Fruit fly (Drosophila melanogaster) whole organism, embryonic: ENCODE data around the gene mats.

Source experiments
- Blimp-1 ChIP-seq: fragments of 200-800 bp; sonication (Bioruptor generic); optimal IDR thresholded peaks from 3 replicates; lab custom pipeline; 2018; ENCODE audit warnings: missing biosample characterization, missing genetic modification characterization, mild to moderate bottlenecking, moderate library complexity, missing genetic modification reagents
- CG10462 ChIP-seq: fragments of 200-800 bp; sonication (Bioruptor generic); optimal IDR thresholded peaks from 2 replicates; lab custom pipeline; 2016; ENCODE audit warnings: missing biosample characterization, missing genetic modification characterization
- CG11093 ChIP-seq: fragments of 200-800 bp; sonication (Bioruptor generic); IDR thresholded peaks from 3 replicates; pipeline ENCODE4 v1.3.6; 2022; ENCODE audit warnings: missing biosample characterization, missing genetic modification characterization
- CG13287 ChIP-seq: fragments of 200-800 bp; sonication (Bioruptor generic); IDR thresholded peaks from 2 replicates; pipeline ENCODE4 v1.3.6; 2022; ENCODE audit warnings: missing biosample characterization, missing genetic modification characterization; ENCODE audit not compliant: partially characterized antibody
- CG13424 ChIP-seq: fragments of 200-800 bp; sonication (Bioruptor generic); optimal IDR thresholded peaks from 2 replicates; lab custom pipeline; 2019; ENCODE audit warnings: missing biosample characterization, mild to moderate bottlenecking, missing genetic modification characterization, moderate library complexity
- CG13775 ChIP-seq: fragments of 200-800 bp; sonication (Bioruptor generic); optimal IDR thresholded peaks from 3 replicates; lab custom pipeline; 2017; ENCODE audit warnings: missing biosample characterization, mild to moderate bottlenecking, missing genetic modification characterization
- CG15073 ChIP-seq: fragments of 200-800 bp; sonication (Bioruptor generic); optimal IDR thresholded peaks from 2 replicates; lab custom pipeline; 2016; ENCODE audit warnings: missing biosample characterization, missing genetic modification characterization
- CG16863 ChIP-seq: fragments of 200-800 bp; sonication (Bioruptor generic); optimal IDR thresholded peaks from 3 replicates; lab custom pipeline; 2016; ENCODE audit warnings: missing biosample characterization, missing genetic modification characterization
- CG18011 ChIP-seq: fragments of 200-800 bp; sonication (Bioruptor generic); optimal IDR thresholded peaks from 2 replicates; lab custom pipeline; 2017; ENCODE audit warnings: missing biosample characterization, missing genetic modification characterization, mild to moderate bottlenecking, moderate library complexity, missing genotype
- CG1832 ChIP-seq: fragments of 200-800 bp; sonication (Bioruptor generic); optimal IDR thresholded peaks from 2 replicates; lab custom pipeline; 2017; ENCODE audit warnings: missing biosample characterization, mild to moderate bottlenecking, missing genetic modification characterization, inconsistent platforms
- CG2202 ChIP-seq: fragments of 200-800 bp; sonication (Bioruptor generic); optimal IDR thresholded peaks from 2 replicates; lab custom pipeline; 2018; ENCODE audit warnings: missing biosample characterization, mild to moderate bottlenecking, missing genetic modification characterization
- CG2875 ChIP-seq: fragments of 200-800 bp; sonication (Bioruptor generic); optimal IDR thresholded peaks from 2 replicates; lab custom pipeline; 2017; ENCODE audit warnings: missing biosample characterization, mild to moderate bottlenecking, missing genetic modification characterization, missing genetic modification reagents
- CG30403 ChIP-seq: fragments of 200-800 bp; sonication (Bioruptor generic); optimal IDR thresholded peaks from 3 replicates; lab custom pipeline; 2016; ENCODE audit warnings: missing biosample characterization, missing genetic modification characterization
- CG34422 ChIP-seq: fragments of 200-800 bp; sonication (Bioruptor generic); IDR thresholded peaks from 3 replicates; pipeline ENCODE4 v1.3.6; 2022; ENCODE audit warnings: missing biosample characterization, missing genetic modification characterization
- CG4282 ChIP-seq: fragments of 200-800 bp; sonication (Bioruptor generic); optimal IDR thresholded peaks from 2 replicates; lab custom pipeline; 2016; ENCODE audit warnings: missing biosample characterization, missing genetic modification characterization
- CG4617 ChIP-seq: fragments of 200-800 bp; sonication (Bioruptor generic); optimal IDR thresholded peaks from 3 replicates; lab custom pipeline; 2016; ENCODE audit warnings: missing biosample characterization, missing genetic modification characterization, borderline replicate concordance
- CG6791 ChIP-seq: fragments of 200-800 bp; sonication (Bioruptor generic); IDR thresholded peaks from 3 replicates; pipeline ENCODE4 v1.3.6; 2022; ENCODE audit warnings: missing biosample characterization, missing genetic modification characterization; ENCODE audit not compliant: partially characterized antibody
- CG7963 ChIP-seq: fragments of 200-800 bp; sonication (Bioruptor generic); IDR thresholded peaks from 3 replicates; pipeline ENCODE4 v1.3.6; 2022; ENCODE audit warnings: missing biosample characterization, missing genetic modification characterization; ENCODE audit not compliant: partially characterized antibody
- CG8359 ChIP-seq: fragments of 200-800 bp; sonication (Bioruptor generic); optimal IDR thresholded peaks from 2 replicates; lab custom pipeline; 2017; ENCODE audit warnings: missing biosample characterization, mild to moderate bottlenecking, missing genetic modification characterization, borderline replicate concordance
- CG8388 ChIP-seq: fragments of 200-800 bp; sonication (Bioruptor generic); optimal IDR thresholded peaks from 2 replicates; lab custom pipeline; 2019; ENCODE audit warnings: missing biosample characterization, mild to moderate bottlenecking, missing genetic modification characterization, moderate library complexity
- Doc2 ChIP-seq: fragments of 200-800 bp; sonication (Bioruptor generic); IDR thresholded peaks from 2 replicates; pipeline ENCODE4 v1.3.6; 2022; ENCODE audit warnings: missing biosample characterization, missing genetic modification characterization
- E2f2 ChIP-seq: fragments of 200-800 bp; sonication (Bioruptor generic); IDR thresholded peaks from 2 replicates; pipeline ENCODE4 v1.3.6; 2022; ENCODE audit warnings: missing biosample characterization, missing genetic modification characterization
- Ets97D ChIP-seq: fragments of 200-800 bp; sonication (Bioruptor generic); optimal IDR thresholded peaks from 3 replicates; lab custom pipeline; 2016; ENCODE audit warnings: missing biosample characterization, missing genetic modification characterization
- Hr3 ChIP-seq: fragments of 200-800 bp; sonication (Bioruptor generic); optimal IDR thresholded peaks from 3 replicates; lab custom pipeline; 2016; ENCODE audit warnings: missing biosample characterization, missing genetic modification characterization
- Mes4 ChIP-seq: fragments of 200-800 bp; sonication (Bioruptor generic); optimal IDR thresholded peaks from 2 replicates; lab custom pipeline; 2016; ENCODE audit warnings: missing biosample characterization, missing genetic modification characterization
- NC2β ChIP-seq: fragments of 200-800 bp; sonication (Bioruptor generic); optimal IDR thresholded peaks from 2 replicates; lab custom pipeline; 2016; ENCODE audit warnings: missing biosample characterization, missing genetic modification characterization
- Nf-YB ChIP-seq: fragments of 200-800 bp; sonication (Bioruptor generic); optimal IDR thresholded peaks from 3 replicates; lab custom pipeline; 2019; ENCODE audit warnings: missing biosample characterization, mild to moderate bottlenecking, missing genetic modification characterization, moderate library complexity
- NfI ChIP-seq: fragments of 200-800 bp; sonication (Bioruptor generic); optimal IDR thresholded peaks from 3 replicates; lab custom pipeline; 2018; ENCODE audit warnings: missing biosample characterization, mild to moderate bottlenecking, missing genetic modification characterization, moderate library complexity
- Optix ChIP-seq: fragments of 200-800 bp; sonication (Bioruptor generic); IDR thresholded peaks from 3 replicates; pipeline ENCODE4 v1.3.6; 2022; ENCODE audit warnings: missing biosample characterization, missing genetic modification characterization
- Poxn ChIP-seq: fragments of 200-800 bp; sonication (Bioruptor generic); IDR thresholded peaks from 2 replicates; pipeline ENCODE4 v1.3.6; 2022; ENCODE audit warnings: missing biosample characterization, missing genetic modification characterization
- Six4 ChIP-seq: fragments of 200-800 bp; sonication (Bioruptor generic); optimal IDR thresholded peaks from 2 replicates; lab custom pipeline; 2016; ENCODE audit warnings: missing biosample characterization, missing genetic modification characterization
- Spps ChIP-seq: fragments of 200-800 bp; sonication (Bioruptor generic); optimal IDR thresholded peaks from 2 replicates; lab custom pipeline; 2018; ENCODE audit warnings: missing biosample characterization, mild to moderate bottlenecking, missing genetic modification characterization
- Xbp1 ChIP-seq: fragments of 200-800 bp; sonication (Bioruptor generic); optimal IDR thresholded peaks from 3 replicates; lab custom pipeline; 2016; ENCODE audit warnings: missing biosample characterization, mild to moderate bottlenecking, missing genetic modification characterization
- crc ChIP-seq: fragments of 200-800 bp; sonication (Bioruptor generic); optimal IDR thresholded peaks from 2 replicates; lab custom pipeline; 2016; ENCODE audit warnings: missing biosample characterization, missing genetic modification characterization
- fu2 ChIP-seq: fragments of 200-800 bp; sonication (Bioruptor generic); optimal IDR thresholded peaks from 2 replicates; lab custom pipeline; 2016; ENCODE audit warnings: missing biosample characterization, missing genetic modification characterization
- gcm2 ChIP-seq: fragments of 200-800 bp; sonication (Bioruptor generic); optimal IDR thresholded peaks from 2 replicates; lab custom pipeline; 2016; ENCODE audit warnings: missing biosample characterization, missing genetic modification characterization
- hbn ChIP-seq: fragments of 200-800 bp; sonication (Bioruptor generic); IDR thresholded peaks from 2 replicates; pipeline ENCODE4 v1.3.6; 2022; ENCODE audit warnings: missing biosample characterization, missing genetic modification characterization; ENCODE audit not compliant: partially characterized antibody
- lov ChIP-seq, 2 experiments: fragments of 200-800 bp in 1 of 2; fragments of >200 bp in 1 of 2; sonication (Bioruptor generic) in 1 of 2; IDR thresholded peaks in 1 of 2; optimal IDR thresholded peaks in 1 of 2; 2 replicates in 1 of 2; 3 replicates in 1 of 2; pipeline versions ENCODE4 v1.3.6 to Lab custom; 2017 to 2022; ENCODE audit warnings: missing biosample characterization in 1 of 2, missing genetic modification characterization in 1 of 2
- pnt ChIP-seq: fragments of 200-800 bp; sonication (Bioruptor generic); optimal IDR thresholded peaks from 3 replicates; lab custom pipeline; 2016; ENCODE audit warnings: missing biosample characterization, missing genetic modification characterization
- ro ChIP-seq: fragments of 200-800 bp; sonication (Bioruptor generic); IDR thresholded peaks from 2 replicates; pipeline ENCODE4 v1.3.6; 2022; ENCODE audit warnings: missing biosample characterization, missing genetic modification characterization
- run ChIP-seq: fragments of 200-800 bp; sonication (Bioruptor generic); optimal IDR thresholded peaks from 3 replicates; lab custom pipeline; 2018; ENCODE audit warnings: missing biosample characterization, mild to moderate bottlenecking, missing genetic modification characterization
- sens-2 ChIP-seq: fragments of 200-800 bp; sonication (Bioruptor generic); IDR thresholded peaks from 2 replicates; pipeline ENCODE4 v1.3.6; 2022; ENCODE audit warnings: missing biosample characterization, missing genetic modification characterization
- slbo ChIP-seq: fragments of 200-800 bp; sonication (Bioruptor generic); IDR thresholded peaks from 2 replicates; pipeline ENCODE4 v1.3.6; 2022; ENCODE audit warnings: missing biosample characterization, missing genetic modification characterization
- slp2 ChIP-seq: fragments of 200-800 bp; sonication (Bioruptor generic); optimal IDR thresholded peaks from 2 replicates; lab custom pipeline; 2016; ENCODE audit warnings: missing biosample characterization, missing genetic modification characterization
- tio ChIP-seq: fragments of 200-800 bp; sonication (Bioruptor generic); optimal IDR thresholded peaks from 2 replicates; lab custom pipeline; 2017; ENCODE audit warnings: missing biosample characterization, missing genetic modification characterization, inconsistent platforms
- tll ChIP-seq, 2 experiments: fragments of 200-800 bp in 1 of 2; fragments of >200 bp in 1 of 2; sonication (Bioruptor generic) in 1 of 2; optimal IDR thresholded peaks; 2 replicates each; lab custom pipeline; 2017 to 2019; ENCODE audit warnings: missing biosample characterization in 2 of 2, missing genetic modification characterization in 2 of 2, mild to moderate bottlenecking in 1 of 2, moderate library complexity in 1 of 2
- toy ChIP-seq: fragments of 200-800 bp; sonication (Bioruptor generic); IDR thresholded peaks from 2 replicates; pipeline ENCODE4 v1.3.6; 2022; ENCODE audit warnings: missing biosample characterization, missing genetic modification characterization
- unc-4 ChIP-seq: fragments of 200-800 bp; sonication (Bioruptor generic); IDR thresholded peaks from 2 replicates; pipeline ENCODE4 v1.3.6; 2022; ENCODE audit warnings: missing biosample characterization, missing genetic modification characterization; ENCODE audit not compliant: partially characterized antibody
- vvl ChIP-seq: fragments of 200-800 bp; sonication (Bioruptor generic); IDR thresholded peaks from 2 replicates; pipeline ENCODE4 v1.3.6; 2022; ENCODE audit warnings: missing biosample characterization, missing genetic modification characterization
- wdn ChIP-seq: fragments of 200-800 bp; sonication (Bioruptor generic); IDR thresholded peaks from 2 replicates; pipeline ENCODE4 v1.3.6; 2022; ENCODE audit warnings: missing biosample characterization, missing genetic modification characterization

The mats gene

dm6 chr3R:22397068-22397700 is 23.8 kb upstream of the mats start (continued):
- TF ChIP-seq NfI (no peak), unc-4 (peak; percentile 44; the same call in 1 of the 2 replicates), slbo (no peak), E2f2 (GFP tag; lab: Robert Waterston, UW) (no peak), Doc2 (GFP tag; lab: Robert Waterston, UW) (no peak), Hr3 (GFP tag; lab: Kevin White, UChicago) (no peak), CG8388 (GFP tag; lab: Kevin White, UChicago) (no peak), NC2β (no peak), tll (GFP tag; optimal IDR thresholded peaks at IDR 0.05; lab: Kevin White, UChicago) (no peak), pnt (GFP tag; lab: Kevin White, UChicago) (no peak), crc (no peak), CG34422 (GFP tag; lab: Robert Waterston, UW) (no peak; the same call in 2 of the 3 replicates), gcm2 (GFP tag; lab: Kevin White, UChicago) (no peak), CG1832 (GFP tag; lab: Kevin White, UChicago) (no peak), CG10462 (GFP tag; lab: Kevin White, UChicago) (no peak), CG18011 (GFP tag; lab: Kevin White, UChicago) (no peak), Poxn (GFP tag; lab: Robert Waterston, UW) (no peak), CG13424 (tag; lab: Kevin White, UChicago) (no peak), sens-2 (no peak), fu2 (GFP tag; lab: Kevin White, UChicago) (no peak), CG8359 (GFP tag; lab: Kevin White, UChicago) (no peak), CG30403 (GFP tag; lab: Kevin White, UChicago) (no peak), CG2202 (tag; lab: Kevin White, UChicago) (no peak), wdn (GFP tag; lab: Robert Waterston, UW) (no peak), CG16863 (GFP tag; lab: Kevin White, UChicago) (no peak), Ets97D (GFP tag; lab: Kevin White, UChicago) (no peak), Optix (no peak), CG15073 (no peak), CG7963 (GFP tag; lab: Robert Waterston, UW) (peak; percentile 88), CG6791 (GFP tag; lab: Robert Waterston, UW) (peak; percentile 94), run (tag; lab: Kevin White, UChicago) (no peak), Mes4 (GFP tag; lab: Kevin White, UChicago) (no peak), CG4617 (GFP tag; lab: Kevin White, UChicago) (no peak), CG13775 (no peak), CG11093 (GFP tag; lab: Robert Waterston, UW) (no peak), toy (GFP tag; lab: Robert Waterston, UW) (no peak), lov (optimal IDR thresholded peaks at IDR 0.05; lab: Kevin White, UChicago) (no peak), lov (GFP tag; IDR thresholded peaks at IDR 0.05; lab: Robert Waterston, UW) (no peak), hbn (GFP tag; lab: Robert Waterston, UW) (no peak), ro (no peak), Blimp-1 (GFP tag; lab: Kevin White, UChicago) (no peak), Nf-YB (GFP tag; lab: Kevin White, UChicago) (no peak), vvl (GFP tag; lab: Robert Waterston, UW) (no peak), slp2 (no peak), Six4 (GFP tag; lab: Kevin White, UChicago) (no peak), CG13287 (GFP tag; lab: Robert Waterston, UW) (peak; percentile 54; the same call in 1 of the 2 replicates), Spps (tag; lab: Kevin White, UChicago) (no peak), CG4282 (GFP tag; lab: Kevin White, UChicago) (no peak), CG2875 (GFP tag; lab: Kevin White, UChicago) (no peak), Xbp1 (GFP tag; lab: Kevin White, UChicago) (no peak), tio (no peak)
